Worm (Caenorhabditis elegans) whole organism, L1 larva: ENCODE data around the gene F52C12.6.
A peak's percentile ranks its signal among the peaks of the same experiment; 100 is the strongest.

Experiments
- C04F5.9 ChIP-seq: sonication (generic microtip); optimal IDR thresholded peaks from 2 replicates; lab custom pipeline; 2016; ENCODE audit warnings: missing genetic modification characterization, missing compliant biosample characterization
- Y116A8C.19 ChIP-seq: sonication (generic microtip); optimal IDR thresholded peaks from 2 replicates; lab custom pipeline; 2016; ENCODE audit warnings: missing compliant biosample characterization, missing genetic modification characterization, borderline replicate concordance
- ama-1 ChIP-seq: fragments of 150-350 bp; optimal IDR thresholded peaks from 2 replicates; lab custom pipeline; 2014
- ceh-8 ChIP-seq: fragments of 200-800 bp; sonication (Bioruptor generic); optimal IDR thresholded peaks from 2 replicates; lab custom pipeline; 2018; ENCODE audit warnings: mild to moderate bottlenecking, missing genetic modification characterization, moderate library complexity, missing compliant biosample characterization
- ceh-88 ChIP-seq: fragments of 200-800 bp; sonication (Bioruptor generic); IDR thresholded peaks from 2 replicates; pipeline ENCODE4 v1.3.6; 2022; ENCODE audit warnings: missing genetic modification characterization, missing compliant biosample characterization
- ces-1 ChIP-seq: fragments of 150-350 bp; optimal IDR thresholded peaks from 2 replicates; lab custom pipeline; 2014; ENCODE audit warnings: missing biosample characterization, missing genetic modification reagents, missing genetic modification characterization
- efl-1 ChIP-seq, 4 experiments: fragments of 150-350 bp; optimal IDR thresholded peaks in 3 of 4; peaks in 1 of 4; 1 replicate in 1 of 4; 2 replicates in 3 of 4; lab custom pipeline; 2014; ENCODE audit warnings: missing biosample characterization in 2 of 4, missing genetic modification characterization in 2 of 4, missing genetic modification reagents in 2 of 4
- efl-3 ChIP-seq: fragments of 200-800 bp; sonication (Bioruptor generic); optimal IDR thresholded peaks from 2 replicates; lab custom pipeline; 2018; ENCODE audit warnings: mild to moderate bottlenecking, missing genetic modification characterization, missing compliant biosample characterization
- egl-13 ChIP-seq: sonication (generic microtip); optimal IDR thresholded peaks from 2 replicates; lab custom pipeline; 2016; ENCODE audit warnings: missing genotype, missing genetic modification reagents, missing genetic modification characterization, missing compliant biosample characterization
- egl-27 ChIP-seq, 2 experiments: fragments of 150-350 bp in 1 of 2; sonication (generic microtip); optimal IDR thresholded peaks; 3 replicates each; lab custom pipeline; 2017 to 2018; ENCODE audit warnings: missing biosample characterization in 2 of 2, missing genetic modification characterization in 2 of 2, missing genetic modification reagents in 2 of 2
- elt-2 ChIP-seq: sonication (generic microtip); optimal IDR thresholded peaks from 2 replicates; lab custom pipeline; 2016; ENCODE audit warnings: missing genetic modification characterization, mild to moderate bottlenecking, inconsistent platforms, missing compliant biosample characterization, missing genetic modification reagents
- elt-3 ChIP-seq, 6 experiments: fragments of 150-350 bp in 1 of 6; sonication (generic microtip); optimal IDR thresholded peaks; 2 replicates each; lab custom pipeline; 2017 to 2018; ENCODE audit warnings: missing biosample characterization in 6 of 6, missing genetic modification characterization in 6 of 6, inconsistent platforms in 1 of 6
- fkh-4 ChIP-seq: sonication (generic microtip); optimal IDR thresholded peaks from 2 replicates; lab custom pipeline; 2016; ENCODE audit warnings: missing compliant biosample characterization, missing genetic modification characterization, borderline replicate concordance
- hlh-17 ChIP-seq: fragments of 200-800 bp; sonication (Bioruptor generic); optimal IDR thresholded peaks from 2 replicates; lab custom pipeline; 2018; ENCODE audit warnings: missing genetic modification characterization, mild to moderate bottlenecking, missing compliant biosample characterization, moderate library complexity, borderline replicate concordance
- irx-1 ChIP-seq: sonication (generic microtip); optimal IDR thresholded peaks from 2 replicates; lab custom pipeline; 2016; ENCODE audit warnings: missing genetic modification characterization, missing compliant biosample characterization
- isw-1 ChIP-seq: fragments of 200-800 bp; sonication (Bioruptor generic); IDR thresholded peaks from 2 replicates; pipeline ENCODE4 v1.3.6; 2022; ENCODE audit warnings: missing genetic modification characterization, missing compliant biosample characterization
- lin-35 ChIP-seq, 2 experiments: fragments of 150-350 bp; optimal IDR thresholded peaks; 2 replicates each; lab custom pipeline; 2014; ENCODE audit warnings: missing biosample characterization in 2 of 2, missing genetic modification characterization in 2 of 2, missing genetic modification reagents in 2 of 2
- lin-39 ChIP-seq: fragments of 150-350 bp; optimal IDR thresholded peaks from 2 replicates; lab custom pipeline; 2014; ENCODE audit warnings: missing biosample characterization, missing genetic modification reagents, missing genetic modification characterization
- mep-1 ChIP-seq: fragments of 150-350 bp; optimal IDR thresholded peaks from 2 replicates; lab custom pipeline; 2014; ENCODE audit warnings: missing biosample characterization, missing genetic modification characterization
- nhr-12 ChIP-seq: sonication (generic microtip); optimal IDR thresholded peaks from 2 replicates; lab custom pipeline; 2017; ENCODE audit warnings: missing biosample characterization, missing genetic modification characterization
- nhr-19 ChIP-seq: fragments of 200-800 bp; sonication (Bioruptor generic); conservative IDR thresholded peaks from 2 replicates; pipeline ENCODE4 v1.3.6; 2022; ENCODE audit warnings: missing genetic modification characterization, missing compliant biosample characterization
- nhr-28 ChIP-seq: fragments of 150-350 bp; optimal IDR thresholded peaks from 2 replicates; lab custom pipeline; 2014; ENCODE audit warnings: missing biosample characterization, missing genetic modification characterization
- nhr-47 ChIP-seq: sonication (generic microtip); optimal IDR thresholded peaks from 2 replicates; lab custom pipeline; 2016; ENCODE audit warnings: mild to moderate bottlenecking, missing genetic modification characterization, moderate library complexity, missing compliant biosample characterization
- nhr-71 ChIP-seq: sonication (generic microtip); optimal IDR thresholded peaks from 2 replicates; lab custom pipeline; 2016; ENCODE audit warnings: mild to moderate bottlenecking, missing genetic modification characterization, moderate library complexity, missing compliant biosample characterization
- nhr-90 ChIP-seq: sonication (generic microtip); optimal IDR thresholded peaks from 2 replicates; lab custom pipeline; 2016; ENCODE audit warnings: mild to moderate bottlenecking, missing genetic modification characterization, missing compliant biosample characterization; ENCODE audit not compliant: poor library complexity
- snu-23 ChIP-seq: sonication (generic microtip); optimal IDR thresholded peaks from 2 replicates; lab custom pipeline; 2016; ENCODE audit warnings: missing genetic modification characterization, missing compliant biosample characterization
- sox-4 ChIP-seq: sonication (generic microtip); optimal IDR thresholded peaks from 2 replicates; lab custom pipeline; 2016; ENCODE audit warnings: missing genetic modification characterization, missing compliant biosample characterization
- swsn-7 ChIP-seq: sonication (generic microtip); optimal IDR thresholded peaks from 2 replicates; lab custom pipeline; 2016; ENCODE audit warnings: missing genetic modification characterization, missing compliant biosample characterization
- tlp-1 ChIP-seq: fragments of 150-350 bp; optimal IDR thresholded peaks from 2 replicates; lab custom pipeline; 2014; ENCODE audit warnings: missing biosample characterization, missing genetic modification characterization
- unc-30 ChIP-seq: sonication (generic microtip); optimal IDR thresholded peaks from 2 replicates; lab custom pipeline; 2017; ENCODE audit warnings: missing biosample characterization, missing genetic modification characterization
- xbp-1 ChIP-seq: sonication (generic microtip); optimal IDR thresholded peaks from 2 replicates; lab custom pipeline; 2016; ENCODE audit warnings: missing genetic modification characterization, missing compliant biosample characterization
- ztf-11 ChIP-seq, 2 experiments: sonication (generic microtip); optimal IDR thresholded peaks; 2 replicates each; lab custom pipeline; 2016 to 2017; ENCODE audit warnings: missing genetic modification characterization in 2 of 2, missing biosample characterization in 1 of 2, missing compliant biosample characterization in 1 of 2

Gene F52C12.6

ce11 chrIV:1953132-1953629 is 3.3 kb upstream of the F52C12.6 start, which contains the start of gene F52C12.2 (continued):
- peak; percentile 47; the same call in 1 of the 2 replicates for TF ChIP-seq ceh-88 (GFP tag; lab: Robert Waterston, UW)
- peak in 1 of 2 experiments; percentile 42 for TF ChIP-seq ztf-11 (tag; optimal IDR thresholded peaks at IDR 0.05; lab: Kevin White, UChicago)
- no peak for TF ChIP-seq nhr-12 (tag; lab: Kevin White, UChicago)
- peak; percentile 23 for TF ChIP-seq elt-2 (tag; lab: Kevin White, UChicago)
- peak; percentile 65 for TF ChIP-seq isw-1 (GFP tag; lab: Robert Waterston, UW)
- peak; percentile 87 for TF ChIP-seq nhr-47
- TF ChIP-seq egl-13 (tag; lab: Kevin White, UChicago), result peak; percentile 71
- TF ChIP-seq irx-1 (tag; lab: Kevin White, UChicago), result peak; percentile 67

ce11 chrIV:1959554-1959953 is 3.0 kb downstream of the F52C12.6 start, which contains the start of gene tdpo-1:
tdpo-1 (plus strand) TSS chrIV:1959854.
- TF ChIP-seq nhr-28 (tag; lab: Kevin White, UChicago) (no peak), efl-1 (optimal IDR thresholded peaks at IDR 0.05; lab: Kevin White, UChicago) (no peak), efl-1 (GFP tag; optimal IDR thresholded peaks at IDR 0.05 in 1 of 2; lab: Kevin White, UChicago) (no peak), ceh-8 (GFP tag; lab: Kevin White, UChicago) (no peak), swsn-7 (tag; lab: Kevin White, UChicago) (no peak), nhr-71 (tag; lab: Kevin White, UChicago) (no peak), mep-1 (tag; lab: Kevin White, UChicago) (no peak), tlp-1 (tag; lab: Kevin White, UChicago) (no peak), sox-4 (tag; lab: Kevin White, UChicago) (no peak)
- TF ChIP-seq, all 84 proteins: peak for 0

- TF ChIP-seq egl-27 (tag; optimal IDR thresholded peaks at IDR 0.05; lab: Kevin White, UChicago) (no peak), ama-1 (lab: Kevin White, UChicago) (no peak), lin-39 (tag; lab: Kevin White, UChicago) (no peak), efl-1 (optimal IDR thresholded peaks at IDR 0.05; lab: Kevin White, UChicago) (no peak), efl-1 (GFP tag; optimal IDR thresholded peaks at IDR 0.05 in 1 of 2; lab: Kevin White, UChicago) (peak in 1 of 2 experiments; percentile 65), snu-23 (no peak), xbp-1 (tag; lab: Kevin White, UChicago) (no peak)
- TF ChIP-seq, all 84 proteins: peak for 1
Observed at ce11 chrIV:1963247-1963646, 6.7 kb downstream of the F52C12.6 start, which contains the start of gene ulp-3. ulp-3 (plus strand) TSS chrIV:1963634.

ce11 chrIV:1964057-1964456 is 7.5 kb downstream of the F52C12.6 start:
- TF ChIP-seq C04F5.9 (tag; lab: Kevin White, UChicago) (no peak), nhr-90 (tag; lab: Kevin White, UChicago) (no peak), nhr-19 (no peak), fkh-4 (tag; lab: Kevin White, UChicago) (no peak), tlp-1 (tag; lab: Kevin White, UChicago) (no peak), ama-1 (lab: Kevin White, UChicago) (no peak), Y116A8C.19 (tag; lab: Kevin White, UChicago) (no peak), hlh-17 (no peak), efl-3 (GFP tag; lab: Kevin White, UChicago) (no peak), unc-30 (tag; lab: Kevin White, UChicago) (no peak), lin-35 (GFP tag; optimal IDR thresholded peaks at IDR 0.05; lab: Kevin White, UChicago) (no peak)

ce11 chrIV:1965135-1965534 is 8.6 kb downstream of the F52C12.6 start, which contains the start of gene Y48A5A.1:
Y48A5A.1 (plus strand) TSS chrIV:1965481.
- TF ChIP-seq ces-1 (GFP tag; lab: Kevin White, UChicago) (no peak), elt-3 (tag; optimal IDR thresholded peaks at IDR 0.05; lab: Kevin White, UChicago) (no peak)
- TF ChIP-seq, all 84 proteins: peak for 0
